Worm (Caenorhabditis elegans): ENCODE results near the gene trul-1.

ce11 chrII:323048-323776 lies 40.8 kb upstream of the trul-1 start, which contains the start of gene K01A2.10:
- TF ChIP-seq unc-62 (GFP tag; optimal IDR thresholded peaks at IDR 0.05) (no peak), unc-39 (tag; optimal IDR thresholded peaks at IDR 0.05) (no peak), lin-13 (tag; optimal IDR thresholded peaks at IDR 0.05) (no peak), nhr-76 (tag; optimal IDR thresholded peaks at IDR 0.05) (no peak), pha-4 (tag; optimal IDR thresholded peaks at IDR 0.05) (no peak), nhr-237 (tag; optimal IDR thresholded peaks at IDR 0.05) (no peak)

All from whole organism, mixed stage, embryonic.